Worm (Caenorhabditis elegans) whole organism, L3 larva: Measurements from ENCODE around the gene gst-3.

Experiments
- ama-1 ChIP-seq: fragments of 150-350 bp; optimal IDR thresholded peaks from 2 replicates; lab custom pipeline; 2018
- ceh-28 ChIP-seq: fragments of 150-350 bp; optimal IDR thresholded peaks from 2 replicates; lab custom pipeline; 2014; ENCODE audit warnings: missing biosample characterization, missing genetic modification reagents, missing genetic modification characterization
- egl-27 ChIP-seq: sonication (generic microtip); optimal IDR thresholded peaks from 4 replicates; lab custom pipeline; 2017; ENCODE audit warnings: missing biosample characterization, missing genetic modification reagents, missing genetic modification characterization
- nhr-11 ChIP-seq: fragments of 150-350 bp; optimal IDR thresholded peaks from 2 replicates; lab custom pipeline; 2014; ENCODE audit warnings: missing biosample characterization, missing genetic modification characterization
- ztf-11 ChIP-seq: fragments of 150-350 bp; optimal IDR thresholded peaks from 2 replicates; lab custom pipeline; 2014; ENCODE audit warnings: missing biosample characterization, missing genetic modification characterization

- TF ChIP-seq ztf-11 (no peak), ama-1 (lab: Kevin White, UChicago) (no peak), nhr-11 (no peak), ceh-28 (tag; lab: Kevin White, UChicago) (no peak), egl-27 (tag; lab: Kevin White, UChicago) (no peak)
Observed at ce11 chrIV:10141930-10142505, 2.0 kb upstream of the gst-3 start, which contains the start of the genes gst-2, gst-4 and dhs-12.
